Worm (Caenorhabditis elegans) whole organism, L4 larva: ENCODE measurements around the gene F41C6.4.

Experiments
- aly-2 ChIP-seq: sonication (generic microtip); optimal IDR thresholded peaks from 2 replicates; lab custom pipeline; 2018; ENCODE audit warnings: missing biosample characterization, missing genetic modification characterization
- ces-1 ChIP-seq: fragments of 150-350 bp; sonication (generic microtip); optimal IDR thresholded peaks from 4 replicates; lab custom pipeline; 2014; ENCODE audit warnings: missing biosample characterization, missing genetic modification reagents, missing genetic modification characterization
- lin-39 ChIP-seq: fragments of 150-350 bp; optimal IDR thresholded peaks from 2 replicates; lab custom pipeline; 2014; ENCODE audit warnings: missing biosample characterization, missing genetic modification reagents, missing genetic modification characterization
- mdl-1 ChIP-seq, 2 experiments: fragments of 150-350 bp in 1 of 2; sonication (generic microtip) in 1 of 2; optimal IDR thresholded peaks; 2 replicates each; lab custom pipeline; 2014 to 2017; ENCODE audit warnings: missing biosample characterization in 2 of 2, missing genetic modification characterization in 2 of 2
- nhr-11 ChIP-seq: fragments of 150-350 bp; optimal IDR thresholded peaks from 2 replicates; lab custom pipeline; 2014; ENCODE audit warnings: missing biosample characterization, missing genetic modification characterization
- saeg-2 ChIP-seq: fragments of 200-800 bp; sonication (Bioruptor generic); IDR thresholded peaks from 2 replicates; pipeline ENCODE4 v1.3.6; 2022; ENCODE audit warnings: missing genetic modification reagents, missing genetic modification characterization, missing compliant biosample characterization
- ztf-11 ChIP-seq: fragments of 150-350 bp; optimal IDR thresholded peaks from 2 replicates; lab custom pipeline; 2014; ENCODE audit warnings: missing biosample characterization, missing genetic modification characterization

ce11 chrX:6845934-6846333 is 28.7 kb downstream of the F41C6.4 start, which contains the start of gene C53B7.2:
- TF ChIP-seq aly-2 (tag; lab: Kevin White, UChicago), result no peak
- no peak for TF ChIP-seq lin-39
- TF ChIP-seq ztf-11 (tag; lab: Kevin White, UChicago), result no peak
- no peak for TF ChIP-seq saeg-2 (GFP tag; lab: Robert Waterston, UW)
- no peak for TF ChIP-seq mdl-1 (tag; optimal IDR thresholded peaks at IDR 0.05; lab: Kevin White, UChicago)
- TF ChIP-seq ces-1 (GFP tag; lab: Kevin White, UChicago), result no peak
- TF ChIP-seq nhr-11, result no peak
